Worm (Caenorhabditis elegans) whole organism, young adult: ENCODE results near the gene clec-35.

Source experiments
- B0035.1 ChIP-seq: sonication (generic microtip); optimal IDR thresholded peaks from 2 replicates; lab custom pipeline; 2016; ENCODE audit warnings: missing genetic modification characterization, mild to moderate bottlenecking, missing compliant biosample characterization, missing genotype, missing genetic modification reagents
- B0261.1 ChIP-seq: sonication (generic microtip); optimal IDR thresholded peaks from 2 replicates; lab custom pipeline; 2016; ENCODE audit warnings: mild to moderate bottlenecking, missing genetic modification characterization, moderate library complexity, missing compliant biosample characterization
- D2030.7 ChIP-seq: fragments of 200-800 bp; sonication (Bioruptor generic); IDR thresholded peaks from 2 replicates; pipeline ENCODE4 v1.3.6; 2022; ENCODE audit warnings: missing genetic modification reagents, missing genetic modification characterization, missing compliant biosample characterization
- F39B2.1 ChIP-seq: fragments of 200-800 bp; sonication (Bioruptor generic); IDR thresholded peaks from 2 replicates; pipeline ENCODE4 v1.3.6; 2022; ENCODE audit warnings: missing genetic modification reagents, missing genetic modification characterization, missing compliant biosample characterization
- Y56A3A.18 ChIP-seq: fragments of 200-800 bp; sonication (Bioruptor generic); IDR thresholded peaks from 2 replicates; pipeline ENCODE4 v1.3.6; 2022; ENCODE audit warnings: missing genetic modification reagents, missing genetic modification characterization, missing compliant biosample characterization
- Y79H2A.3 ChIP-seq: fragments of 200-800 bp; sonication (Bioruptor generic); conservative IDR thresholded peaks from 2 replicates; pipeline ENCODE4 v1.3.6; 2022; ENCODE audit warnings: missing genetic modification reagents, missing genetic modification characterization, missing compliant biosample characterization
- aptf-3 ChIP-seq: fragments of 200-800 bp; sonication (Bioruptor generic); IDR thresholded peaks from 2 replicates; pipeline ENCODE4 v1.3.6; 2022; ENCODE audit warnings: missing genetic modification characterization, missing compliant biosample characterization
- atf-7 ChIP-seq: sonication (generic microtip); optimal IDR thresholded peaks from 2 replicates; lab custom pipeline; 2017; ENCODE audit warnings: mild to moderate bottlenecking, missing genetic modification characterization, missing compliant biosample characterization
- bed-2 ChIP-seq: fragments of 200-800 bp; sonication (Bioruptor generic); IDR thresholded peaks from 2 replicates; pipeline ENCODE4 v1.3.6; 2022; ENCODE audit warnings: missing genetic modification reagents, missing genetic modification characterization, missing compliant biosample characterization
- ccch-3 ChIP-seq: fragments of 200-800 bp; sonication (Bioruptor generic); optimal IDR thresholded peaks from 2 replicates; lab custom pipeline; 2018; ENCODE audit warnings: mild to moderate bottlenecking, missing genetic modification characterization, missing compliant biosample characterization
- ceh-58 ChIP-seq: fragments of 200-800 bp; sonication (Bioruptor generic); IDR thresholded peaks from 2 replicates; pipeline ENCODE4 v1.3.6; 2022; ENCODE audit warnings: missing genetic modification characterization, missing compliant biosample characterization
- ceh-91 ChIP-seq: fragments of 200-800 bp; sonication (Bioruptor generic); IDR thresholded peaks from 2 replicates; pipeline ENCODE4 v1.3.6; 2022; ENCODE audit warnings: missing genetic modification reagents, missing genetic modification characterization, missing compliant biosample characterization
- dox-1 ChIP-seq: fragments of 200-800 bp; sonication (Bioruptor generic); IDR thresholded peaks from 2 replicates; pipeline ENCODE4 v1.3.6; 2022; ENCODE audit warnings: missing genetic modification reagents, missing genetic modification characterization, missing compliant biosample characterization
- dpl-1 ChIP-seq: fragments of 150-350 bp; optimal IDR thresholded peaks from 2 replicates; lab custom pipeline; 2014; ENCODE audit warnings: missing biosample characterization, missing genetic modification reagents, missing genetic modification characterization
- efl-1 ChIP-seq: fragments of 150-350 bp; optimal IDR thresholded peaks from 2 replicates; lab custom pipeline; 2014; ENCODE audit warnings: missing biosample characterization, missing genetic modification reagents, missing genetic modification characterization
- hrde-1 ChIP-seq: sonication (generic microtip); optimal IDR thresholded peaks from 2 replicates; lab custom pipeline; 2016; ENCODE audit warnings: missing genetic modification characterization, mild to moderate bottlenecking, missing compliant biosample characterization, moderate library complexity, missing genotype, missing genetic modification reagents, borderline replicate concordance
- hsf-1 ChIP-seq: fragments of 200-800 bp; sonication (Bioruptor generic); IDR thresholded peaks from 2 replicates; pipeline ENCODE4 v1.3.6; 2022; ENCODE audit warnings: missing genetic modification reagents, missing genetic modification characterization, missing compliant biosample characterization
- lag-1 ChIP-seq: fragments of 200-800 bp; sonication (Bioruptor generic); IDR thresholded peaks from 2 replicates; pipeline ENCODE4 v1.3.6; 2022; ENCODE audit warnings: missing genetic modification reagents, missing genetic modification characterization, missing compliant biosample characterization
- lin-35 ChIP-seq, 3 experiments: fragments of 150-350 bp in 2 of 3; sonication (generic microtip) in 1 of 3; optimal IDR thresholded peaks; 2 replicates each; lab custom pipeline; 2014 to 2018; ENCODE audit warnings: missing biosample characterization in 3 of 3, missing genetic modification characterization in 3 of 3, missing genetic modification reagents in 3 of 3
- lsy-27 ChIP-seq: sonication (generic microtip); optimal IDR thresholded peaks from 2 replicates; lab custom pipeline; 2017; ENCODE audit warnings: missing genetic modification characterization, mild to moderate bottlenecking, missing compliant biosample characterization, antibody characterized with exemption, missing genotype, borderline replicate concordance; ENCODE audit not compliant: insufficient read depth
- madf-10 ChIP-seq: sonication (generic microtip); optimal IDR thresholded peaks from 2 replicates; lab custom pipeline; 2016; ENCODE audit warnings: mild to moderate bottlenecking, missing genetic modification characterization, missing compliant biosample characterization
- madf-8 ChIP-seq: fragments of 200-800 bp; sonication (Bioruptor generic); conservative IDR thresholded peaks from 2 replicates; pipeline ENCODE4 v1.3.6; 2022; ENCODE audit warnings: missing genetic modification reagents, missing genetic modification characterization, missing compliant biosample characterization
- mcd-1 ChIP-seq: fragments of 200-800 bp; sonication (Bioruptor generic); IDR thresholded peaks from 2 replicates; pipeline ENCODE4 v1.3.6; 2022; ENCODE audit warnings: missing genetic modification reagents, missing genetic modification characterization, missing compliant biosample characterization
- mel-28 ChIP-seq: sonication (generic microtip); optimal IDR thresholded peaks from 2 replicates; lab custom pipeline; 2016; ENCODE audit warnings: borderline replicate concordance, mild to moderate bottlenecking, missing genetic modification characterization, missing compliant biosample characterization
- nfya-2 ChIP-seq: fragments of 200-800 bp; sonication (Bioruptor generic); IDR thresholded peaks from 2 replicates; pipeline ENCODE4 v1.3.6; 2022; ENCODE audit warnings: missing genetic modification reagents, missing genetic modification characterization, missing compliant biosample characterization
- rcor-1 ChIP-seq: fragments of 200-800 bp; sonication (Bioruptor generic); IDR thresholded peaks from 2 replicates; pipeline ENCODE4 v1.3.6; 2022; ENCODE audit warnings: missing genetic modification reagents, missing genetic modification characterization, missing compliant biosample characterization
- repo-1 ChIP-seq: sonication (generic microtip); optimal IDR thresholded peaks from 2 replicates; lab custom pipeline; 2017; ENCODE audit warnings: mild to moderate bottlenecking, missing genetic modification characterization, missing compliant biosample characterization
- snpc-3.4 ChIP-seq: sonication (generic microtip); optimal IDR thresholded peaks from 2 replicates; lab custom pipeline; 2017; ENCODE audit warnings: missing genetic modification characterization, mild to moderate bottlenecking, missing compliant biosample characterization, antibody characterized with exemption, moderate library complexity, missing genotype, missing genetic modification reagents
- somi-1 ChIP-seq: fragments of 200-800 bp; sonication (Bioruptor generic); optimal IDR thresholded peaks from 2 replicates; lab custom pipeline; 2018; ENCODE audit warnings: mild to moderate bottlenecking, missing genetic modification characterization, missing compliant biosample characterization
- ztf-3 ChIP-seq: fragments of 200-800 bp; sonication (Bioruptor generic); optimal IDR thresholded peaks from 2 replicates; lab custom pipeline; 2018; ENCODE audit warnings: mild to moderate bottlenecking, missing genetic modification characterization, missing compliant biosample characterization

The clec-35 gene

ce11 chrV:16877081-16877480 lies 23.2 kb upstream of the clec-35 start:
- TF ChIP-seq hsf-1 = peak; percentile 92

- TF ChIP-seq ceh-58 (no peak), snpc-3.4 (tag; lab: Kevin White, UChicago) (no peak)
Observed at ce11 chrV:16874966-16875365, 21.1 kb upstream of the clec-35 start, which contains the start of gene F49A5.10. TSS of gene F49A5.10 (plus strand) at chrV:16875266.

- TF ChIP-seq F39B2.1 (GFP tag; lab: Robert Waterston, UW) (no peak), lag-1 (GFP tag; lab: Robert Waterston, UW) (no peak), dox-1 (no peak), ztf-3 (no peak), lsy-27 (tag; lab: Kevin White, UChicago) (no peak), somi-1 (GFP tag; lab: Kevin White, UChicago) (no peak), efl-1 (no peak), lin-35 (GFP tag; optimal IDR thresholded peaks at IDR 0.05; lab: Kevin White, UChicago) (no peak), nfya-2 (GFP tag; lab: Robert Waterston, UW) (no peak), mcd-1 (GFP tag; lab: Robert Waterston, UW) (no peak), B0261.1 (tag; lab: Kevin White, UChicago) (no peak), Y56A3A.18 (GFP tag; lab: Robert Waterston, UW) (no peak), hrde-1 (tag; lab: Kevin White, UChicago) (no peak), repo-1 (tag; lab: Kevin White, UChicago) (no peak), madf-10 (tag; lab: Kevin White, UChicago) (no peak), dpl-1 (GFP tag; lab: Kevin White, UChicago) (no peak)
Observed at ce11 chrV:16873642-16874041, 19.8 kb upstream of the clec-35 start, which contains the start of gene srw-23. TSS of gene srw-23 (plus strand) at chrV:16873942.

- no peak for TF ChIP-seq atf-7 (tag; lab: Kevin White, UChicago)
Observed at ce11 chrV:16871387-16871786, 17.5 kb upstream of the clec-35 start, which contains the start of gene thn-4. TSS of gene thn-4 (minus strand) at chrV:16871487.

- no peak for TF ChIP-seq lin-35 (GFP tag; optimal IDR thresholded peaks at IDR 0.05; lab: Kevin White, UChicago)
Observed at ce11 chrV:16869740-16870139, 15.9 kb upstream of the clec-35 start, which contains the start of gene clec-33. TSS of gene clec-33 (minus strand) at chrV:16869840.

- TF ChIP-seq ceh-58 (no peak), ceh-91 (GFP tag; lab: Robert Waterston, UW) (no peak), rcor-1 (GFP tag; lab: Robert Waterston, UW) (no peak), aptf-3 (GFP tag; lab: Robert Waterston, UW) (no peak), D2030.7 (GFP tag; lab: Robert Waterston, UW) (no peak)
Observed at ce11 chrV:16865404-16865803, 11.5 kb upstream of the clec-35 start, which contains the start of gene clec-28. TSS of gene clec-28 (plus strand) at chrV:16865704.

- TF ChIP-seq Y79H2A.3 (GFP tag; lab: Robert Waterston, UW) (no peak), bed-2 (no peak), B0035.1 (tag; lab: Kevin White, UChicago) (no peak), ccch-3 (GFP tag; lab: Kevin White, UChicago) (no peak), mel-28 (no peak), madf-8 (GFP tag; lab: Robert Waterston, UW) (no peak), repo-1 (tag; lab: Kevin White, UChicago) (no peak)
Observed at ce11 chrV:16861719-16862118, 7.9 kb upstream of the clec-35 start, which contains the start of the genes clec-32 and clec-24. TSS of gene clec-32 (minus strand) at chrV:16861819. TSS of gene clec-24 (plus strand) at chrV:16862012.
